Worm (Caenorhabditis elegans) whole organism, L4 larva: ENCODE data around the gene C49C3.20.
A peak's percentile ranks its signal among the peaks of the same experiment; 100 is the strongest.

Experiments used
- F49E8.2 ChIP-seq: sonication (generic microtip); optimal IDR thresholded peaks from 2 replicates; lab custom pipeline; 2016; ENCODE audit warnings: missing compliant biosample characterization, mild to moderate bottlenecking, missing genetic modification characterization, borderline replicate concordance
- T26A8.4 ChIP-seq: fragments of 200-800 bp; sonication (Bioruptor generic); IDR thresholded peaks from 2 replicates; pipeline ENCODE4 v1.3.6; 2022; ENCODE audit warnings: missing genetic modification characterization, missing compliant biosample characterization
- Y5F2A.4 ChIP-seq: fragments of 200-800 bp; sonication (Bioruptor generic); optimal IDR thresholded peaks from 2 replicates; lab custom pipeline; 2018; ENCODE audit warnings: mild to moderate bottlenecking, missing genetic modification characterization, missing compliant biosample characterization
- ZK546.5 ChIP-seq, 2 experiments: sonication (generic microtip); optimal IDR thresholded peaks; 2 replicates each; lab custom pipeline; 2017; ENCODE audit warnings: missing biosample characterization in 2 of 2, missing genetic modification characterization in 2 of 2
- ama-1 ChIP-seq: fragments of 150-350 bp; optimal IDR thresholded peaks from 2 replicates; lab custom pipeline; 2014; ENCODE audit warnings: inconsistent platforms, mixed read lengths
- attf-4 ChIP-seq: sonication (generic microtip); optimal IDR thresholded peaks from 3 replicates; lab custom pipeline; 2017; ENCODE audit warnings: missing biosample characterization, missing genetic modification characterization
- ceh-20 ChIP-seq: fragments of 200-800 bp; sonication (Bioruptor generic); IDR thresholded peaks from 2 replicates; pipeline ENCODE4 v1.3.6; 2022; ENCODE audit warnings: missing genetic modification reagents, missing genetic modification characterization, missing compliant biosample characterization
- ceh-62 ChIP-seq: sonication (generic microtip); optimal IDR thresholded peaks from 2 replicates; lab custom pipeline; 2017; ENCODE audit warnings: missing biosample characterization, missing genetic modification characterization
- ceh-82 ChIP-seq: sonication (generic microtip); optimal IDR thresholded peaks from 2 replicates; lab custom pipeline; 2017; ENCODE audit warnings: missing biosample characterization, missing genetic modification characterization
- cey-2 ChIP-seq: sonication (generic microtip); optimal IDR thresholded peaks from 3 replicates; lab custom pipeline; 2017; ENCODE audit warnings: missing genetic modification characterization, mild to moderate bottlenecking, missing compliant biosample characterization, antibody characterized with exemption, borderline replicate concordance; ENCODE audit not compliant: insufficient read depth
- ctbp-1 ChIP-seq: fragments of 200-800 bp; sonication (Bioruptor generic); IDR thresholded peaks from 2 replicates; pipeline ENCODE4 v1.3.6; 2022; ENCODE audit warnings: missing genetic modification reagents, missing genetic modification characterization, missing compliant biosample characterization
- daf-12 ChIP-seq: fragments of 150-350 bp; optimal IDR thresholded peaks from 2 replicates; lab custom pipeline; 2014; ENCODE audit warnings: missing biosample characterization, missing genetic modification reagents, missing genetic modification characterization
- daf-16 ChIP-seq, 3 experiments: sonication (generic microtip); optimal IDR thresholded peaks; 2 replicates each; lab custom pipeline; 2016 to 2017; ENCODE audit warnings: missing genetic modification characterization in 3 of 3, missing genetic modification reagents in 3 of 3, mild to moderate bottlenecking in 2 of 3, missing compliant biosample characterization in 2 of 3, missing biosample characterization in 1 of 3, moderate library complexity in 1 of 3
- daf-19 ChIP-seq: fragments of 200-800 bp; sonication (Bioruptor generic); conservative IDR thresholded peaks from 2 replicates; pipeline ENCODE4 v1.3.6; 2022; ENCODE audit warnings: missing genetic modification characterization, missing compliant biosample characterization
- dmd-9 ChIP-seq: fragments of 200-800 bp; sonication (Bioruptor generic); IDR thresholded peaks from 2 replicates; pipeline ENCODE4 v1.3.6; 2022; ENCODE audit warnings: missing genetic modification reagents, missing genetic modification characterization, missing compliant biosample characterization
- duxl-1 ChIP-seq: sonication (generic microtip); optimal IDR thresholded peaks from 2 replicates; lab custom pipeline; 2016; ENCODE audit warnings: mild to moderate bottlenecking, missing genetic modification characterization, moderate library complexity, missing compliant biosample characterization; ENCODE audit not compliant: poor library complexity
- egl-43 ChIP-seq: fragments of 200-800 bp; sonication (Bioruptor generic); IDR thresholded peaks from 2 replicates; pipeline ENCODE4 v1.3.6; 2022; ENCODE audit warnings: missing genetic modification reagents, missing genetic modification characterization, missing compliant biosample characterization
- fkh-10 ChIP-seq: fragments of 150-350 bp; optimal IDR thresholded peaks from 2 replicates; lab custom pipeline; 2014; ENCODE audit warnings: missing biosample characterization, missing genetic modification reagents, missing genetic modification characterization
- hmg-1.1 ChIP-seq: fragments of 200-800 bp; sonication (Bioruptor generic); IDR thresholded peaks from 2 replicates; pipeline ENCODE4 v1.3.6; 2022; ENCODE audit warnings: missing genetic modification reagents, missing genetic modification characterization, missing compliant biosample characterization
- jun-1 ChIP-seq: fragments of 150-350 bp; optimal IDR thresholded peaks from 2 replicates; lab custom pipeline; 2014; ENCODE audit warnings: missing biosample characterization, missing genetic modification reagents, missing genetic modification characterization
- lin-13 ChIP-seq: fragments of 150-350 bp; optimal IDR thresholded peaks from 2 replicates; lab custom pipeline; 2014; ENCODE audit warnings: missing biosample characterization, missing genetic modification reagents, missing genetic modification characterization
- lin-29 ChIP-seq: fragments of 200-800 bp; sonication (Bioruptor generic); IDR thresholded peaks from 2 replicates; pipeline ENCODE4 v1.3.6; 2022; ENCODE audit warnings: missing genetic modification reagents, missing genetic modification characterization, missing compliant biosample characterization
- lin-39 ChIP-seq: fragments of 150-350 bp; optimal IDR thresholded peaks from 2 replicates; lab custom pipeline; 2014; ENCODE audit warnings: missing biosample characterization, missing genetic modification reagents, missing genetic modification characterization
- madf-5 ChIP-seq, 2 experiments: fragments of 200-800 bp; sonication (Bioruptor generic); IDR thresholded peaks; 2 replicates each; pipeline ENCODE4 v1.3.6; 2022; ENCODE audit warnings: missing compliant biosample characterization in 2 of 2, missing genetic modification characterization in 2 of 2
- mdl-1 ChIP-seq, 2 experiments: fragments of 150-350 bp in 1 of 2; sonication (generic microtip) in 1 of 2; optimal IDR thresholded peaks; 2 replicates each; lab custom pipeline; 2014 to 2017; ENCODE audit warnings: missing biosample characterization in 2 of 2, missing genetic modification characterization in 2 of 2
- mep-1 ChIP-seq: fragments of 150-350 bp; sonication (generic microtip); optimal IDR thresholded peaks from 3 replicates; lab custom pipeline; 2014; ENCODE audit warnings: missing biosample characterization, missing genetic modification characterization
- mes-2 ChIP-seq: sonication (generic microtip); optimal IDR thresholded peaks from 2 replicates; lab custom pipeline; 2016; ENCODE audit warnings: missing genotype, mild to moderate bottlenecking, missing genetic modification characterization, missing compliant biosample characterization; ENCODE audit not compliant: poor library complexity, severe bottlenecking
- nhr-10 ChIP-seq: fragments of 150-350 bp; optimal IDR thresholded peaks from 2 replicates; lab custom pipeline; 2014; ENCODE audit warnings: missing biosample characterization, missing genetic modification characterization
- nhr-102 ChIP-seq: sonication (generic microtip); optimal IDR thresholded peaks from 2 replicates; lab custom pipeline; 2016; ENCODE audit warnings: mild to moderate bottlenecking, missing genetic modification characterization, moderate library complexity, missing compliant biosample characterization
- nhr-237 ChIP-seq: sonication (generic microtip); optimal IDR thresholded peaks from 2 replicates; lab custom pipeline; 2017; ENCODE audit warnings: missing biosample characterization, missing genetic modification characterization
- nhr-25 ChIP-seq: sonication (generic microtip); optimal IDR thresholded peaks from 2 replicates; lab custom pipeline; 2017; ENCODE audit warnings: missing genetic modification characterization, mild to moderate bottlenecking, missing compliant biosample characterization, antibody characterized with exemption, moderate library complexity, borderline replicate concordance; ENCODE audit not compliant: insufficient read depth
- nhr-28 ChIP-seq: fragments of 150-350 bp; optimal IDR thresholded peaks from 2 replicates; lab custom pipeline; 2014; ENCODE audit warnings: missing biosample characterization, missing genetic modification characterization
- nhr-42 ChIP-seq: fragments of 200-800 bp; sonication (Bioruptor generic); IDR thresholded peaks from 2 replicates; pipeline ENCODE4 v1.3.6; 2022; ENCODE audit warnings: missing genetic modification characterization, missing compliant biosample characterization
- nhr-48 ChIP-seq: sonication (generic microtip); optimal IDR thresholded peaks from 2 replicates; lab custom pipeline; 2016; ENCODE audit warnings: mild to moderate bottlenecking, missing genetic modification characterization, missing compliant biosample characterization
- rbr-2 ChIP-seq: sonication (generic microtip); optimal IDR thresholded peaks from 2 replicates; lab custom pipeline; 2016; ENCODE audit warnings: missing genotype, missing genetic modification characterization, missing compliant biosample characterization
- spr-3 ChIP-seq: fragments of 200-800 bp; sonication (Bioruptor generic); optimal IDR thresholded peaks from 2 replicates; lab custom pipeline; 2018; ENCODE audit warnings: mild to moderate bottlenecking, missing genetic modification characterization, missing compliant biosample characterization
- tra-1 ChIP-seq: fragments of 200-800 bp; sonication (Bioruptor generic); IDR thresholded peaks from 2 replicates; pipeline ENCODE4 v1.3.6; 2022; ENCODE audit warnings: missing genetic modification reagents, missing genetic modification characterization, missing compliant biosample characterization
- zip-11 ChIP-seq: fragments of 200-800 bp; sonication (Bioruptor generic); IDR thresholded peaks from 2 replicates; pipeline ENCODE4 v1.3.6; 2022; ENCODE audit warnings: missing genetic modification characterization, missing compliant biosample characterization
- ztf-11 ChIP-seq: fragments of 150-350 bp; optimal IDR thresholded peaks from 2 replicates; lab custom pipeline; 2014; ENCODE audit warnings: missing biosample characterization, missing genetic modification characterization

C49C3.20 gene

ce11 chrIV:17281060-17282021 lies 35.0 kb downstream of the C49C3.20 start (continued):
- no peak; the same call in none of the 2 replicates for TF ChIP-seq lin-29
- TF ChIP-seq lin-39 = no peak
- TF ChIP-seq fkh-10 (GFP tag; lab: Kevin White, UChicago) = no peak
- TF ChIP-seq ceh-82 = no peak
- TF ChIP-seq daf-16 (GFP tag; optimal IDR thresholded peaks at IDR 0.05; lab: Kevin White, UChicago) = peak; percentile 0 to 46
- peak; percentile 75 for TF ChIP-seq daf-16 (tag; optimal IDR thresholded peaks at IDR 0.05; lab: Kevin White, UChicago)
- peak; percentile 96 for TF ChIP-seq daf-19
- TF ChIP-seq ceh-20 (GFP tag; lab: Robert Waterston, UW) = peak; percentile 49; the same call in 1 of the 2 replicates
- peak; percentile 70 for TF ChIP-seq ctbp-1 (GFP tag; lab: Robert Waterston, UW)
- TF ChIP-seq zip-11 (GFP tag; lab: Robert Waterston, UW) = no peak
- TF ChIP-seq Y5F2A.4 (GFP tag; lab: Kevin White, UChicago) = peak; percentile 60
- TF ChIP-seq ama-1 (lab: Kevin White, UChicago) = peak; percentile 98
- peak; percentile 72 for TF ChIP-seq nhr-102
- no peak for TF ChIP-seq nhr-48 (tag; lab: Kevin White, UChicago)
- peak; percentile 32 for TF ChIP-seq duxl-1 (tag; lab: Kevin White, UChicago)
- no peak for TF ChIP-seq daf-12 (tag; lab: Kevin White, UChicago)
- TF ChIP-seq lin-13 (GFP tag; lab: Kevin White, UChicago) = peak; percentile 89
- TF ChIP-seq tra-1 (GFP tag; lab: Robert Waterston, UW) = no peak; the same call in 1 of the 2 replicates
- peak; percentile 93 for TF ChIP-seq F49E8.2 (tag; lab: Kevin White, UChicago)
- TF ChIP-seq mes-2 (tag; lab: Kevin White, UChicago) = peak; percentile 44
- TF ChIP-seq dmd-9 (GFP tag; lab: Robert Waterston, UW) = no peak
- TF ChIP-seq mep-1 = peak; percentile 89
- TF ChIP-seq nhr-25 (tag; lab: Kevin White, UChicago) = no peak
- TF ChIP-seq nhr-237 (tag; lab: Kevin White, UChicago) = no peak
- TF ChIP-seq ZK546.5 (tag; optimal IDR thresholded peaks at IDR 0.05; lab: Kevin White, UChicago) = no peak
- TF ChIP-seq egl-43 (GFP tag; lab: Robert Waterston, UW) = peak; percentile 81
- TF ChIP-seq T26A8.4 (GFP tag; lab: Robert Waterston, UW) = peak; percentile 86
- TF ChIP-seq hmg-1.1 (GFP tag; lab: Robert Waterston, UW) = peak; percentile 52
- TF ChIP-seq spr-3 = peak; percentile 38
- TF ChIP-seq attf-4 (tag; lab: Kevin White, UChicago) = peak; percentile 15
- TF ChIP-seq ztf-11 (tag; lab: Kevin White, UChicago) = no peak
- TF ChIP-seq madf-5 (GFP tag; IDR thresholded peaks at IDR 0.05; lab: Robert Waterston, UW) = peak; percentile 62 to 71
- TF ChIP-seq nhr-28 (tag; lab: Kevin White, UChicago) = no peak
- TF ChIP-seq nhr-10 (tag; lab: Kevin White, UChicago) = peak; percentile 46
- no peak for TF ChIP-seq ceh-62 (tag; lab: Kevin White, UChicago)
- peak; percentile 71 for TF ChIP-seq rbr-2
- TF ChIP-seq mdl-1 (tag; optimal IDR thresholded peaks at IDR 0.05; lab: Kevin White, UChicago) = no peak
- TF ChIP-seq cey-2 (tag; lab: Kevin White, UChicago) = no peak
- no peak for TF ChIP-seq nhr-42 (GFP tag; lab: Robert Waterston, UW)
- no peak for TF ChIP-seq jun-1
